Worm (Caenorhabditis elegans) whole organism, L3 larva: ENCODE results near the gene C13C4.8.
"Not testable (repeated sequence)": the region's sequence is repeated elsewhere in the genome, so short reads cannot be mapped to it uniquely, and the experiment has no call there.

ENCODE experiments used
- R02D3.7 ChIP-seq: fragments of 150-350 bp; optimal IDR thresholded peaks from 2 replicates; lab custom pipeline; 2014; ENCODE audit warnings: missing biosample characterization, missing genetic modification characterization
- ZK546.5 ChIP-seq: sonication (generic microtip); optimal IDR thresholded peaks from 2 replicates; lab custom pipeline; 2017; ENCODE audit warnings: missing biosample characterization, missing genetic modification characterization
- ama-1 ChIP-seq: fragments of 150-350 bp; optimal IDR thresholded peaks from 2 replicates; lab custom pipeline; 2018
- ceh-28 ChIP-seq: fragments of 150-350 bp; optimal IDR thresholded peaks from 2 replicates; lab custom pipeline; 2014; ENCODE audit warnings: missing biosample characterization, missing genetic modification reagents, missing genetic modification characterization
- ceh-9 ChIP-seq: sonication (generic microtip); optimal IDR thresholded peaks from 2 replicates; lab custom pipeline; 2018; ENCODE audit warnings: missing biosample characterization, missing genetic modification characterization
- egl-5 ChIP-seq: fragments of 150-350 bp; optimal IDR thresholded peaks from 2 replicates; lab custom pipeline; 2017; ENCODE audit warnings: missing biosample characterization, missing genetic modification reagents, missing genetic modification characterization, inconsistent platforms
- elt-1 ChIP-seq: fragments of 150-350 bp; optimal IDR thresholded peaks from 2 replicates; lab custom pipeline; 2014; ENCODE audit warnings: missing biosample characterization, missing genetic modification characterization
- elt-2 ChIP-seq: sonication (generic microtip); optimal IDR thresholded peaks from 2 replicates; lab custom pipeline; 2016; ENCODE audit warnings: missing genetic modification reagents, mild to moderate bottlenecking, missing genetic modification characterization, missing compliant biosample characterization
- eor-1 ChIP-seq, 2 experiments: fragments of 150-350 bp; optimal IDR thresholded peaks; 2 replicates each; lab custom pipeline; 2014 to 2018; ENCODE audit warnings: missing biosample characterization in 2 of 2, missing genetic modification characterization in 2 of 2
- fkh-10 ChIP-seq: sonication (generic microtip); optimal IDR thresholded peaks from 2 replicates; lab custom pipeline; 2017; ENCODE audit warnings: missing biosample characterization, missing genetic modification reagents, missing genetic modification characterization
- jun-1 ChIP-seq: fragments of 150-350 bp; optimal IDR thresholded peaks from 2 replicates; lab custom pipeline; 2014; ENCODE audit warnings: missing biosample characterization, missing genetic modification reagents, missing genetic modification characterization
- lin-15B ChIP-seq: fragments of 150-350 bp; optimal IDR thresholded peaks from 2 replicates; lab custom pipeline; 2014; ENCODE audit warnings: missing biosample characterization, missing genetic modification characterization
- lin-39 ChIP-seq: fragments of 150-350 bp; optimal IDR thresholded peaks from 2 replicates; lab custom pipeline; 2018; ENCODE audit warnings: missing biosample characterization, missing genetic modification reagents, missing genetic modification characterization
- mml-1 ChIP-seq: fragments of 150-350 bp; sonication (generic microtip); optimal IDR thresholded peaks from 3 replicates; lab custom pipeline; 2014; ENCODE audit warnings: missing biosample characterization, missing genetic modification characterization
- nhr-12 ChIP-seq: fragments of 150-350 bp; optimal IDR thresholded peaks from 2 replicates; lab custom pipeline; 2014; ENCODE audit warnings: missing biosample characterization, missing genetic modification characterization
- nhr-23 ChIP-seq: fragments of 150-350 bp; optimal IDR thresholded peaks from 2 replicates; lab custom pipeline; 2014; ENCODE audit warnings: missing biosample characterization, missing genetic modification reagents, missing genetic modification characterization
- nhr-237 ChIP-seq: fragments of 150-350 bp; optimal IDR thresholded peaks from 2 replicates; lab custom pipeline; 2014; ENCODE audit warnings: missing biosample characterization, missing genetic modification characterization
- nhr-25 ChIP-seq: sonication (generic microtip); optimal IDR thresholded peaks from 2 replicates; lab custom pipeline; 2017; ENCODE audit warnings: missing biosample characterization, missing genetic modification characterization
- nhr-28 ChIP-seq: fragments of 150-350 bp; optimal IDR thresholded peaks from 2 replicates; lab custom pipeline; 2014; ENCODE audit warnings: missing biosample characterization, missing genetic modification characterization
- nhr-43 ChIP-seq: sonication (generic microtip); optimal IDR thresholded peaks from 2 replicates; lab custom pipeline; 2016; ENCODE audit warnings: mild to moderate bottlenecking, missing genetic modification characterization, missing compliant biosample characterization; ENCODE audit not compliant: poor library complexity, severe bottlenecking
- nhr-67 ChIP-seq: fragments of 150-350 bp; optimal IDR thresholded peaks from 2 replicates; lab custom pipeline; 2014; ENCODE audit warnings: missing biosample characterization, missing genetic modification characterization
- nhr-77 ChIP-seq: fragments of 150-350 bp; optimal IDR thresholded peaks from 2 replicates; lab custom pipeline; 2014; ENCODE audit warnings: missing biosample characterization, missing genetic modification characterization
- pha-4 ChIP-seq: fragments of 150-350 bp; optimal IDR thresholded peaks from 2 replicates; lab custom pipeline; 2014; ENCODE audit warnings: missing biosample characterization, missing genetic modification reagents, missing genetic modification characterization
- pqm-1 ChIP-seq: fragments of 150-350 bp; optimal IDR thresholded peaks from 2 replicates; lab custom pipeline; 2017; ENCODE audit warnings: missing biosample characterization, missing genetic modification characterization, inconsistent platforms
- sea-2 ChIP-seq: fragments of 150-350 bp; sonication (generic microtip); optimal IDR thresholded peaks from 4 replicates; lab custom pipeline; 2014; ENCODE audit warnings: missing biosample characterization, missing genetic modification reagents, missing genetic modification characterization
- snpc-4 ChIP-seq: fragments of 150-350 bp; optimal IDR thresholded peaks from 2 replicates; lab custom pipeline; 2014; ENCODE audit warnings: missing biosample characterization, missing genetic modification characterization
- zag-1 ChIP-seq: fragments of 150-350 bp; optimal IDR thresholded peaks from 2 replicates; lab custom pipeline; 2014; ENCODE audit warnings: missing biosample characterization, missing genetic modification characterization
- ztf-11 ChIP-seq: fragments of 150-350 bp; optimal IDR thresholded peaks from 2 replicates; lab custom pipeline; 2014; ENCODE audit warnings: missing biosample characterization, missing genetic modification characterization
- ztf-4 ChIP-seq: fragments of 150-350 bp; optimal IDR thresholded peaks from 2 replicates; lab custom pipeline; 2014; ENCODE audit warnings: missing biosample characterization, missing genetic modification characterization

Gene C13C4.8

DNA sequence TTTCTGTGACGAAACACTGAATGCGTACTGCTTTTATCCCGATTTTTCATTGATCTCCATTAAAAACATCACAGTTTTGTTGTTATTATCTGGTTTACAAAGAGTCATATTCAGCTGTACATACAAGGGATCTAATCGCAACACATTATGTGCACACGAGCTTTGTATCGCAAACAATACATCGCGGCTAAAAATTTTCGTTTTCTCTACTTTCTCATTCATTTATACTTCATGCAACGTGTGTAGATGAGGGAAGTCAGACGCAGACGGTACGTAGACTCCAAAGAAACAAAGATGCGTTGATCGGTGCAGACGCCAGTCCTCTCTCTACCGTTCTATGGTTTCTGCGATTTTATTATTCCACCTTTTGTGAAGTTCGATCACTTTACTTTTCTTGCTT, 11.0 kb upstream of the C13C4.8 start, which contains the start of gene nhr-136:
nhr-136 (plus strand) TSS at position 301 of the 400 bp plus-strand sequence.
- no peak for TF ChIP-seq nhr-67 (tag; lab: Kevin White, UChicago)
- TF ChIP-seq nhr-77 (tag; lab: Kevin White, UChicago): no peak

DNA sequence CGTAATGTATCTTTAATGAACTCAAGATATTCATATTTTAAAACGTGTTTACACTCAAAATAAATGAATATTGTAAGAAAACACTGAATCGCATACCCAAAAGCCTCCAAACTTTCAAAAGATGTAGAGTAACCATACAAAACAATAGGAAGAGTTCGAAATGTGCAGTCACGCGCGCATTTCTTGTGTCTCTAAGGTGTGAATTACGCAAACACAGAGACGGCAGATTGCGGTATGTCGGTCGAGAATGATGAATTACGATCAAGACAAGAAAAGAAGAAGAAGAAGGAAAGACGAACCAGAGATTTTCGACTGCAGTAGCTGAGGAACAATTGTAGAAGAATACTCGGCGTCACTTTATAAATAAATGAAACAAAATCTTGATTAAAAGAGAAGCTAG, 6.4 kb upstream of the C13C4.8 start, which contains the start of gene lhpp-1:
lhpp-1 (minus strand) TSS at position 354 of the 400 bp plus-strand sequence.
- TF ChIP-seq pha-4 (tag; lab: Kevin White, UChicago) (peak; percentile 53), lin-39 (no peak), nhr-23 (peak; percentile 49), nhr-25 (peak; percentile 2)

DNA sequence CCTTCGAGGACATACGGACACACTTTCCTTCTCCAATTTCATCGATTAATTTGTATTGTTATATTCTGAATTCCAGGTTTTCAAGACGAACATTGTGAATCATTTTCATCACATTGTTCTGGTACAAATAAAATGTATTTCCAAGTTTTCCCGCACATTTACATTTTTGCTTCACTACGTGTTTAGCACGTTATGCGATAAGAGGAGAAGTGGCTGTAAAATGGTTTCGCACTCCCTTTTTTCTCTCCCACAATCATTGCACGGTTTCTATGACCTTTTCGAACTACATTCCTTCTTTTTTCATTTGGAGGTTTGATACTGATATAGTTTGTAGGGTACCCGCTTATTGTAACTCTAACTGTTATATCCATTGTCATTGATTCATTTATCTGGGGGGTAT, 4.1 kb upstream of the C13C4.8 start:
- no peak for TF ChIP-seq nhr-12 (tag; lab: Kevin White, UChicago)
- TF ChIP-seq zag-1 (tag; lab: Kevin White, UChicago): no peak
- TF ChIP-seq elt-2 (tag; lab: Kevin White, UChicago): peak; percentile 57
- TF ChIP-seq lin-39: no peak
- TF ChIP-seq egl-5 (tag; lab: Kevin White, UChicago): no peak
- peak; percentile 45 for TF ChIP-seq pqm-1 (tag; lab: Kevin White, UChicago)
- no peak for TF ChIP-seq sea-2

DNA sequence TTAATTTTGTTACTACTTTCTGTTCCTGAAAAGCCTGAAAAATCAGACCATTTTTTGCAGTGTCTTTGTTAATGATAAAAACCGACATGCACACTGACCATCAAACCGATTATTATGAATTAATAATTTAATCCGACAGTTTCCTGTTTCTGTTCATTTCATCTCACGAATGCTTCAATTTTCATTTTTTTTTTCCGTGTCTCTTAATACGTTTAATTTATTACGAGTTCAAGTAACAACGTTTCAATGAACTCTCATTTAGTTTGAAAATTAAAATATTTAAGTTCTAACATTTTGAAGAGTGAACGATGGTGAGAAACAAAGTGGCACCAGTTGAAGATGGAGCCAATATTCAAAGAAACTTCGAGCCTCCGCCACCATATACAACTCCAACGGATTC, 3.1 kb upstream of the C13C4.8 start, which contains the start of gene spin-1:
spin-1 (plus strand) TSS at position 301 of the 400 bp plus-strand sequence.
- TF ChIP-seq lin-15B (tag; lab: Kevin White, UChicago) (no peak), ceh-28 (tag; lab: Kevin White, UChicago) (no peak)

DNA sequence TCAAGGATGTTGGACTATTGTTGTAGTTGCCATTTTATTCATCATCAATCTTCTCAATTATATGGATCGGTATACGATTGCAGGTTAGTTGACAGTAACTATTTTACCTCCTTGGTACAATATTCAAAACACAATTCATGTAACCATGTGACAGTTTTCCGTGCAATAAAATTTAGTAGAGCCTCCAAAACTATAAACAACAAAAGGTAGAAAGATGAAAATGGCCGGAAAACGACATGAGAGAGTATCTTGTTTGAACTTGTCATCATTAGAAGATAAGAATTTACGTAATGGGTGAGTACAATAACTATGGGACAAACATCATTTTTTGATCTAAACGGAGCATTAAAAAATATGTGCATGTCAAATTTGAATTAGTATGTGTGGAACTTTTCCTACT, 2.7 kb upstream of the C13C4.8 start:
- TF ChIP-seq lin-15B (tag; lab: Kevin White, UChicago): no peak
- TF ChIP-seq pqm-1 (tag; lab: Kevin White, UChicago): peak; percentile 14
- no peak for TF ChIP-seq pha-4 (tag; lab: Kevin White, UChicago)
- no peak for TF ChIP-seq snpc-4
- TF ChIP-seq mml-1: no peak
- TF ChIP-seq elt-2 (tag; lab: Kevin White, UChicago): peak; percentile 17
- TF ChIP-seq, all 47 proteins: peak for 2

DNA sequence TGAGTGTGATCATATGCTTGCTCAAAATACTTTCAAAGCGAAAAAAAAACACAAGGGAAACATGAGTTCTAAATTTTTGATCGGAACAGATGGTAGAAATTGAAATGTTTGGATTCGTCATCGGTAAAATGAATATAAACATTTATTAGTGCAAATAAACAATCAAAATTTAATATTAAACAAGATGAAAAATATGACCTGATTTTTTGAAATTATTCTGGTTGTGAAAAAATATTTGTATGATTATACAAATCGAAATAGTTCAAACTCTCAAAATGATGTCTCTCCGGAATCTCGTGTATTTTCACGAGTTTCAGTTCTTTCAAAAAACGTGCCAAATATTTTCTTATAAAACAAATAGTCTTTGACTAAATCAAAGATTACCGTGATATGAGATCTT, 2.6 kb downstream of the C13C4.8 start, which contains the start of gene C13C4.7:
C13C4.7 (minus strand) TSS at position 101 of the 400 bp plus-strand sequence.
- TF ChIP-seq lin-15B (tag; lab: Kevin White, UChicago): no peak

DNA sequence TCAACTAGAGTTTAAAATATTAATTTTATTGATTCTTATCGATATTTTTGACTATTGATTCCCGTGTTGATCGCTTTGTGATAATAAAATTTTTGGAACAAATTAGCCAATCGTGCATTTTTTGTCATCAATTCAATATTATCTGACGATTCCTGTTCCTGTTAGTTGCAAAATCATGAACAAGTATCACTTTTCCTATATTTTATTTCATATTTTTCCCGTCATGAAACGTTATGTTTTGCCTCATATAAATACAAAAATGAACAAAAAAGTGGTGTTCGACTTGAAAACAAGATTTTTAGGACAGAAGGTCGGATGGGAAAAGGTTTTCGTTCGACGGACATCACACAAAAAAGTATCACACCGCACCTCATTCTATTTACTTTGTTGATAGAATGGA, 3.5 kb downstream of the C13C4.8 start, which contains the start of gene C13C4.6:
C13C4.6 (plus strand) TSS at position 301 of the 400 bp plus-strand sequence.
- TF ChIP-seq elt-2 (tag; lab: Kevin White, UChicago) (peak; percentile 10), nhr-77 (tag; lab: Kevin White, UChicago) (no peak)

DNA sequence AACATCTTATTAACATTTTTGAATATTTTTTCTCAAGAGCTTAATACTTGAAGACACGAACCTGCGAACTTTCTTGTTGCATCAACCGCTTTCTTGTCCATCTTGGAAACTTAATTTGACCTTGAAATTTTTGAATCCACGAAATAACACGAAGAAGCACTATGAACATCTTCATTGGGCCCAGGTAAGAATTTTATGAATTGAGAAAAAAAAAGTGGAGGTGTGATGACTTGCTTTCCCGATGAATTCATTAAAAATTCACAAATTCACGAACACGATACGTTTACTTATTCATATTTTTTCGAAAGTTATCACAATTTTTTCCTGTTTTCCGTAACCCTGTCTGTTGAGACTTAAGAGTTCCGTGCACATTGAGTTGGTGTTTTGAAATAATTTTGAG, 12.9 kb downstream of the C13C4.8 start, which contains the start of gene C27A7.6:
C27A7.6 (minus strand) TSS at position 101 of the 400 bp plus-strand sequence.
- TF ChIP-seq nhr-12 (tag; lab: Kevin White, UChicago); ama-1; jun-1: not testable (repeated sequence)

DNA sequence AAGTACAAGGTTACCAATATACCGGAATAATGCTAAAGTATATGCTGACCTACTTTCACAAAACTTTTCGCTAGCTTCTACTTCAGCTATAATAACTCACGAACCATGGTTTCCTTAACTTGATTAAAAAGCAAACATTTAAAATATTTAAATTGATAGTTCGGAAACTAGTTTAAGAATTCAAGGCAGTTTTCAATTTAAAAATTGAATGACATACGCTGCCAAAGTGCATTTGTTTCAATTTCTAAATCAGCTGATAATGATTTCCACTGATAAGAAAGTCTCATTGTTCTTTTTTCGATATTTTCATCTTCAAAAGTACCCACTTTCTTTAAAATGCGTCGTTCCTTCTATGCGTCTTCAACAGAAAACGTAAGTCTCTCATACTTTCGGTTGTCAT, 13.4 kb downstream of the C13C4.8 start, which contains the start of gene enpp-1:
enpp-1 (plus strand) TSS at position 301 of the 400 bp plus-strand sequence.
- not testable (repeated sequence) for TF ChIP-seq nhr-12, pha-4, ztf-4 (tag; lab: Kevin White, UChicago)

DNA sequence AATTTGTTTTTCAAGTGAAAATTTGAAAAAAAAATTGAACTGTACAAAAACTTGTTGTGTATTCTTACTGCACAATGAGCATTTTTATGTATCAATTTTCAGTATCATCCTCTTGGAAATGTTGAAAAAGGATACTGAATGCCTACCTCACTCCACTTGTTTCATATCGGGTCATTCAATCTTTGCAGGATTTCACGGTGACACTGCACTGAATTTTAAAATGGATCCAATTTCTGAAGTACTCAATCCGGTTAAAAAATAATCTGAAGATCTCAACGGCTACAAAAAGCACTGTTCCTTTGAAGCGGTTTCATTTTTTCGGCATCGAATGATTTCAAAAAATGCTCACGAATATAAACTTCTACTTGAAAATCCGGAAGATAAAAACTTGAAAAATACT, 20.1 kb downstream of the C13C4.8 start:
- TF ChIP-seq snpc-4 (no peak), ceh-28 (tag; lab: Kevin White, UChicago) (no peak), fkh-10 (no peak), ztf-4 (tag; lab: Kevin White, UChicago) (no peak), pha-4 (tag; lab: Kevin White, UChicago) (no peak), ZK546.5 (tag; lab: Kevin White, UChicago) (no peak), nhr-237 (tag; lab: Kevin White, UChicago) (no peak), ztf-11 (tag; lab: Kevin White, UChicago) (no peak), nhr-43 (tag; lab: Kevin White, UChicago) (no peak), R02D3.7 (tag; lab: Kevin White, UChicago) (no peak), nhr-28 (tag; lab: Kevin White, UChicago) (no peak), jun-1 (no peak), elt-1 (tag; lab: Kevin White, UChicago) (no peak), egl-5 (tag; lab: Kevin White, UChicago) (no peak), ceh-9 (no peak), lin-15B (tag; lab: Kevin White, UChicago) (no peak), eor-1 (tag; optimal IDR thresholded peaks at IDR 0.05; lab: Kevin White, UChicago) (no peak)
